Fruit fly (Drosophila melanogaster) whole organism, prepupa: ENCODE measurements around the gene CG43407.

Source experiments
- CG10631 ChIP-seq: fragments of 200-800 bp; sonication (Bioruptor generic); optimal IDR thresholded peaks from 2 replicates; lab custom pipeline; 2016; ENCODE audit warnings: missing biosample characterization, missing genetic modification characterization
- CG10669 ChIP-seq: fragments of 200-800 bp; sonication (Bioruptor generic); optimal IDR thresholded peaks from 3 replicates; lab custom pipeline; 2018; ENCODE audit warnings: missing biosample characterization, mild to moderate bottlenecking, missing genetic modification characterization, moderate library complexity
- CG11762 ChIP-seq: fragments of 200-800 bp; sonication (Bioruptor generic); optimal IDR thresholded peaks from 3 replicates; lab custom pipeline; 2016; ENCODE audit warnings: missing biosample characterization, missing genetic modification characterization; ENCODE audit not compliant: insufficient read depth
- CG11902 ChIP-seq: fragments of 200-800 bp; sonication (Bioruptor generic); optimal IDR thresholded peaks from 3 replicates; lab custom pipeline; 2016; ENCODE audit warnings: missing biosample characterization, missing genetic modification characterization
- CG15336 ChIP-seq: fragments of 200-800 bp; sonication (Bioruptor generic); IDR thresholded peaks from 2 replicates; pipeline ENCODE4 v1.3.6; 2022; ENCODE audit warnings: missing biosample characterization, missing genetic modification characterization
- CG1621 ChIP-seq: fragments of 200-800 bp; sonication (Bioruptor generic); optimal IDR thresholded peaks from 3 replicates; lab custom pipeline; 2018; ENCODE audit warnings: missing biosample characterization, mild to moderate bottlenecking, missing genetic modification characterization
- CG16779 ChIP-seq: fragments of 200-800 bp; sonication (Bioruptor generic); optimal IDR thresholded peaks from 3 replicates; lab custom pipeline; 2017; ENCODE audit warnings: missing biosample characterization, mild to moderate bottlenecking, missing genetic modification characterization
- CG3032 ChIP-seq: fragments of 200-800 bp; optimal IDR thresholded peaks from 2 replicates; lab custom pipeline; 2019; ENCODE audit warnings: missing biosample characterization, mild to moderate bottlenecking, missing genetic modification characterization, moderate library complexity
- CG34406 ChIP-seq: fragments of 200-800 bp; sonication (Bioruptor generic); optimal IDR thresholded peaks from 3 replicates; lab custom pipeline; 2016; ENCODE audit warnings: missing biosample characterization, missing genetic modification characterization
- CG4318 ChIP-seq: fragments of 200-800 bp; sonication (Bioruptor generic); optimal IDR thresholded peaks from 3 replicates; lab custom pipeline; 2017; ENCODE audit warnings: missing biosample characterization, mild to moderate bottlenecking, missing genetic modification characterization
- CG6163 ChIP-seq: fragments of 200-800 bp; sonication (Bioruptor generic); IDR thresholded peaks from 3 replicates; pipeline ENCODE4 v1.3.6; 2022; ENCODE audit warnings: missing biosample characterization, missing genetic modification characterization
- CG6276 ChIP-seq: fragments of 200-800 bp; sonication (Bioruptor generic); optimal IDR thresholded peaks from 2 replicates; lab custom pipeline; 2017; ENCODE audit warnings: missing biosample characterization, mild to moderate bottlenecking, missing genetic modification characterization
- CG6792 ChIP-seq: fragments of 200-800 bp; sonication (Bioruptor generic); optimal IDR thresholded peaks from 3 replicates; lab custom pipeline; 2016; ENCODE audit warnings: missing biosample characterization, missing genetic modification characterization
- CG6808 ChIP-seq: fragments of 200-800 bp; sonication (Bioruptor generic); optimal IDR thresholded peaks from 3 replicates; lab custom pipeline; 2017; ENCODE audit warnings: missing biosample characterization, missing genetic modification characterization, mild to moderate bottlenecking, moderate library complexity, missing genetic modification reagents
- CG6854 ChIP-seq: fragments of 200-800 bp; sonication (Bioruptor generic); optimal IDR thresholded peaks from 2 replicates; lab custom pipeline; 2017; ENCODE audit warnings: missing biosample characterization, mild to moderate bottlenecking, missing genetic modification characterization
- CG8119 ChIP-seq: fragments of 200-800 bp; sonication (Bioruptor generic); IDR thresholded peaks from 3 replicates; pipeline ENCODE4 v1.3.6; 2022; ENCODE audit warnings: missing biosample characterization, missing genetic modification characterization
- CG8319 ChIP-seq: fragments of 200-800 bp; sonication (Bioruptor generic); optimal IDR thresholded peaks from 3 replicates; lab custom pipeline; 2016; ENCODE audit warnings: missing biosample characterization, missing genetic modification characterization
- CG8632 ChIP-seq: fragments of 200-800 bp; sonication (Bioruptor generic); optimal IDR thresholded peaks from 3 replicates; lab custom pipeline; 2016; ENCODE audit warnings: missing biosample characterization, missing genetic modification characterization
- CG9139 ChIP-seq: fragments of 200-800 bp; sonication (Bioruptor generic); optimal IDR thresholded peaks from 3 replicates; lab custom pipeline; 2017; ENCODE audit warnings: missing biosample characterization, mild to moderate bottlenecking, missing genetic modification characterization
- Eip75B ChIP-seq: fragments of 200-800 bp; sonication (Bioruptor generic); optimal IDR thresholded peaks from 3 replicates; lab custom pipeline; 2016; ENCODE audit warnings: missing biosample characterization, missing genetic modification characterization
- Eip78C ChIP-seq: fragments of 200-800 bp; sonication (Bioruptor generic); peaks from one replicate; lab custom pipeline; 2016; ENCODE audit warnings: missing biosample characterization, missing genetic modification characterization
- Ets21C ChIP-seq: fragments of 200-800 bp; sonication (Bioruptor generic); optimal IDR thresholded peaks from 3 replicates; lab custom pipeline; 2016; ENCODE audit warnings: missing biosample characterization, missing genetic modification characterization
- Ets96B ChIP-seq: fragments of 200-800 bp; optimal IDR thresholded peaks from 2 replicates; lab custom pipeline; 2019; ENCODE audit warnings: missing biosample characterization, mild to moderate bottlenecking, missing genetic modification characterization, moderate library complexity
- Gug ChIP-seq: fragments of 200-800 bp; sonication (Bioruptor generic); IDR thresholded peaks from 2 replicates; pipeline ENCODE4 v1.3.6; 2022; ENCODE audit warnings: missing biosample characterization, missing genetic modification characterization
- Hr38 ChIP-seq: sonication (Bioruptor generic); optimal IDR thresholded peaks from 2 replicates; lab custom pipeline; 2016; ENCODE audit warnings: missing biosample characterization, missing genetic modification characterization
- Hr39 ChIP-seq: fragments of 200-800 bp; sonication (Bioruptor generic); optimal IDR thresholded peaks from 2 replicates; lab custom pipeline; 2016; ENCODE audit warnings: missing biosample characterization, missing genetic modification characterization
- Hr4 ChIP-seq: fragments of 200-800 bp; sonication (Bioruptor generic); optimal IDR thresholded peaks from 3 replicates; lab custom pipeline; 2016; ENCODE audit warnings: missing biosample characterization, missing genetic modification characterization
- Lpt ChIP-seq: fragments of 200-800 bp; sonication (Bioruptor generic); optimal IDR thresholded peaks from 3 replicates; lab custom pipeline; 2016; ENCODE audit warnings: missing biosample characterization, missing genetic modification characterization
- Met ChIP-seq: fragments of 200-800 bp; sonication (Bioruptor generic); optimal IDR thresholded peaks from 3 replicates; lab custom pipeline; 2016; ENCODE audit warnings: missing biosample characterization, missing genetic modification characterization
- OdsH ChIP-seq: fragments of 200-800 bp; sonication (Bioruptor generic); optimal IDR thresholded peaks from 3 replicates; lab custom pipeline; 2016; ENCODE audit warnings: missing biosample characterization, missing genetic modification characterization
- Sox102F ChIP-seq: fragments of 200-800 bp; sonication (Bioruptor generic); optimal IDR thresholded peaks from 2 replicates; lab custom pipeline; 2016; ENCODE audit warnings: missing biosample characterization, mild to moderate bottlenecking, missing genetic modification characterization
- achi ChIP-seq: fragments of 200-800 bp; sonication (Bioruptor generic); optimal IDR thresholded peaks from 3 replicates; lab custom pipeline; 2016; ENCODE audit warnings: missing biosample characterization, missing genetic modification characterization
- acj6 ChIP-seq: fragments of 200-800 bp; sonication (Bioruptor generic); optimal IDR thresholded peaks from 3 replicates; lab custom pipeline; 2016; ENCODE audit warnings: missing biosample characterization, missing genetic modification characterization
- dac ChIP-seq: fragments of 200-800 bp; sonication (Bioruptor generic); optimal IDR thresholded peaks from 2 replicates; lab custom pipeline; 2017; ENCODE audit warnings: missing biosample characterization, mild to moderate bottlenecking, missing genetic modification characterization
- dsx ChIP-seq: fragments of 200-800 bp; optimal IDR thresholded peaks from 3 replicates; lab custom pipeline; 2019; ENCODE audit warnings: missing biosample characterization, mild to moderate bottlenecking, missing genetic modification characterization, moderate library complexity; ENCODE audit not compliant: poor library complexity, severe bottlenecking
- eg ChIP-seq: fragments of 200-800 bp; sonication (Bioruptor generic); IDR thresholded peaks from 3 replicates; pipeline ENCODE4 v1.3.6; 2022; ENCODE audit warnings: missing biosample characterization, missing genetic modification characterization
- esn ChIP-seq: fragments of 200-800 bp; sonication (Bioruptor generic); optimal IDR thresholded peaks from 2 replicates; lab custom pipeline; 2016; ENCODE audit warnings: missing biosample characterization, mild to moderate bottlenecking, missing genetic modification characterization, moderate library complexity
- fd59A ChIP-seq: fragments of 200-800 bp; sonication (Bioruptor generic); optimal IDR thresholded peaks from 2 replicates; lab custom pipeline; 2017; ENCODE audit warnings: missing biosample characterization, mild to moderate bottlenecking, missing genetic modification characterization, missing genetic modification reagents
- fkh ChIP-seq: fragments of 200-800 bp; sonication (Bioruptor generic); optimal IDR thresholded peaks from 3 replicates; lab custom pipeline; 2017; ENCODE audit warnings: missing biosample characterization, mild to moderate bottlenecking, missing genetic modification characterization, moderate library complexity
- lz ChIP-seq: fragments of 200-800 bp; sonication (Bioruptor generic); optimal IDR thresholded peaks from 3 replicates; lab custom pipeline; 2016; ENCODE audit warnings: missing biosample characterization, missing genetic modification characterization
- net ChIP-seq: fragments of 200-800 bp; sonication (Bioruptor generic); optimal IDR thresholded peaks from 3 replicates; lab custom pipeline; 2016; ENCODE audit warnings: missing biosample characterization, missing genetic modification characterization
- pdm3 ChIP-seq: fragments of 200-800 bp; sonication (Bioruptor generic); optimal IDR thresholded peaks from 3 replicates; lab custom pipeline; 2016; ENCODE audit warnings: missing biosample characterization, missing genetic modification characterization
- salr ChIP-seq, 2 experiments: fragments of 200-800 bp; sonication (Bioruptor generic); optimal IDR thresholded peaks; 3 replicates each; lab custom pipeline; 2016 to 2018; ENCODE audit warnings: missing biosample characterization in 2 of 2, missing genetic modification characterization in 2 of 2, mild to moderate bottlenecking in 1 of 2
- spab ChIP-seq: fragments of 200-800 bp; sonication (Bioruptor generic); optimal IDR thresholded peaks from 2 replicates; lab custom pipeline; 2017; ENCODE audit warnings: missing biosample characterization, mild to moderate bottlenecking, missing genetic modification characterization, missing genetic modification reagents
- ss ChIP-seq, 2 experiments: fragments of 200-800 bp; sonication (Bioruptor generic); optimal IDR thresholded peaks; 2 replicates in 1 of 2; 3 replicates in 1 of 2; lab custom pipeline; 2017 to 2018; ENCODE audit warnings: mild to moderate bottlenecking in 2 of 2, missing biosample characterization in 2 of 2, missing genetic modification characterization in 2 of 2, moderate library complexity in 1 of 2
- svp ChIP-seq: fragments of 200-800 bp; sonication (Bioruptor generic); peaks from one replicate; lab custom pipeline; 2016; ENCODE audit warnings: missing biosample characterization, missing genetic modification characterization
- vri ChIP-seq: fragments of 200-800 bp; sonication (Bioruptor generic); optimal IDR thresholded peaks from 3 replicates; lab custom pipeline; 2016; ENCODE audit warnings: missing biosample characterization, mild to moderate bottlenecking, missing genetic modification characterization

CG43407 gene

dm6 chr3L:19073029-19073908 is 20.1 kb upstream of the CG43407 start (continued):
- TF ChIP-seq Met (GFP tag; lab: Kevin White, UChicago) (no peak), acj6 (GFP tag; lab: Kevin White, UChicago) (no peak), CG6792 (GFP tag; lab: Kevin White, UChicago) (no peak), CG9139 (GFP tag; lab: Kevin White, UChicago) (peak; percentile 6), svp (GFP tag; lab: Kevin White, UChicago) (no peak), CG3032 (tag; lab: Kevin White, UChicago) (no peak), achi (no peak), dsx (no peak), eg (0 out of 3 replicates have a peak, but pooled peaks have one; percentile 14), CG6854 (no peak), CG34406 (GFP tag; lab: Kevin White, UChicago) (no peak), CG10631 (GFP tag; lab: Kevin White, UChicago) (no peak), Sox102F (GFP tag; lab: Kevin White, UChicago) (no peak), Ets96B (tag; lab: Kevin White, UChicago) (no peak), pdm3 (no peak), lz (GFP tag; lab: Kevin White, UChicago) (no peak), dac (GFP tag; lab: Kevin White, UChicago) (no peak), Ets21C (no peak), net (GFP tag; lab: Kevin White, UChicago) (no peak)
- TF ChIP-seq, all 60 proteins: peak for 7

DNA sequence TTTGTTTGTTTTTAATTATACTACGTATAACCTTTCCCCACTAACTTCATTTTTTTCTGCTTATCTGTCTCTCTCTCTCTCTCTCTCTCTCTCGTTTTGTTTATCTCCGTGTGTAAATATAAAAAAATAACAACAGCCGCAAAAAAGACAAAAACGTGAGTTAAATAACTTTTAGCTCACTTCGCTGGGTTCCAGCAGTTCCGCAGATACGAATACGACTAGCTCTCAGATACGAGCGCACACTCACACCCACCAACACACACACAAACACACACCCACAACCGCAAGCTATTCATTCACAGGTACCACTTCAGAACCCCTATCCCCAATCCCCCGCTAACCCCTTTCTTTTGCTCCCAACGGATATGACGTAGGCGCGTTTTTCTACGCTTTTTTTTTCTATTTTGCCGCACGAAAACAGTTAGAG is 19.0 kb upstream of the CG43407 start:
- TF ChIP-seq Eip78C (GFP tag; lab: Kevin White, UChicago) (peak; percentile 73), CG34406 (GFP tag; lab: Kevin White, UChicago) (peak; percentile 36), Gug (peak; percentile 44; the same call in 1 of the 2 replicates), CG6792 (GFP tag; lab: Kevin White, UChicago) (no peak), CG16779 (tag; lab: Kevin White, UChicago) (peak; percentile 92), CG15336 (GFP tag; lab: Robert Waterston, UW) (peak; percentile 58), Sox102F (GFP tag; lab: Kevin White, UChicago) (no peak), eg (peak; percentile 81), spab (GFP tag; lab: Kevin White, UChicago) (peak; percentile 46), CG8632 (peak; percentile 42), net (GFP tag; lab: Kevin White, UChicago) (peak; percentile 64), CG6808 (GFP tag; lab: Kevin White, UChicago) (peak; percentile 84), Lpt (GFP tag; lab: Kevin White, UChicago) (peak; percentile 24), CG9139 (GFP tag; lab: Kevin White, UChicago) (peak; percentile 93), esn (GFP tag; lab: Kevin White, UChicago) (no peak), vri (peak; percentile 76), CG3032 (tag; lab: Kevin White, UChicago) (peak; percentile 73), Hr38 (no peak), OdsH (peak; percentile 2), ss (GFP tag; optimal IDR thresholded peaks at IDR 0.05; lab: Kevin White, UChicago) (peak; percentile 83 to 95), Ets96B (tag; lab: Kevin White, UChicago) (peak; percentile 83), CG10669 (GFP tag; lab: Kevin White, UChicago) (peak; percentile 73), CG8319 (GFP tag; lab: Kevin White, UChicago) (no peak), CG11902 (GFP tag; lab: Kevin White, UChicago) (no peak), Eip75B (GFP tag; lab: Kevin White, UChicago) (peak; percentile 60), CG11762 (GFP tag; lab: Kevin White, UChicago) (peak; percentile 6), CG6163 (peak; percentile 41; the same call in 2 of the 3 replicates), pdm3 (peak; percentile 37), CG1621 (tag; lab: Kevin White, UChicago) (peak; percentile 85), dsx (peak; percentile 70), CG4318 (GFP tag; lab: Kevin White, UChicago) (no peak), salr (GFP tag; optimal IDR thresholded peaks at IDR 0.05; lab: Kevin White, UChicago) (peak in 1 of 2 experiments; percentile 55), fkh (peak; percentile 92), CG6276 (GFP tag; lab: Kevin White, UChicago) (peak; percentile 45), fd59A (GFP tag; lab: Kevin White, UChicago) (peak; percentile 39), Hr39 (GFP tag; lab: Kevin White, UChicago) (no peak), CG8119 (GFP tag; lab: Robert Waterston, UW) (peak; percentile 78), Hr4 (no peak)
